Fruit fly (Drosophila melanogaster) whole organism, embryonic: ENCODE data around the gene CG32163.

Source experiments
- Asciz ChIP-seq: fragments of 200-800 bp; sonication (Bioruptor generic); optimal IDR thresholded peaks from 2 replicates; lab custom pipeline; 2017; ENCODE audit warnings: missing biosample characterization, mild to moderate bottlenecking, missing genetic modification characterization, missing genetic modification reagents
- Atf6 ChIP-seq: fragments of 200-800 bp; sonication (Bioruptor generic); IDR thresholded peaks from 2 replicates; pipeline ENCODE4 v1.3.6; 2022; ENCODE audit warnings: missing biosample characterization, missing genetic modification characterization
- CG10366 ChIP-seq: fragments of 200-800 bp; sonication (Bioruptor generic); IDR thresholded peaks from 2 replicates; pipeline ENCODE4 v1.3.6; 2022; ENCODE audit warnings: missing biosample characterization, missing genetic modification characterization
- CG10462 ChIP-seq: fragments of 200-800 bp; sonication (Bioruptor generic); optimal IDR thresholded peaks from 2 replicates; lab custom pipeline; 2016; ENCODE audit warnings: missing biosample characterization, missing genetic modification characterization
- CG10543 ChIP-seq: fragments of 200-800 bp; sonication (Bioruptor generic); optimal IDR thresholded peaks from 3 replicates; lab custom pipeline; 2017; ENCODE audit warnings: missing biosample characterization, mild to moderate bottlenecking, missing genetic modification characterization, moderate library complexity
- CG10565 ChIP-seq: fragments of 200-800 bp; sonication (Bioruptor generic); optimal IDR thresholded peaks from 3 replicates; lab custom pipeline; 2016; ENCODE audit warnings: missing biosample characterization, mild to moderate bottlenecking, missing genetic modification characterization
- CG11398 ChIP-seq: fragments of 200-800 bp; sonication (Bioruptor generic); optimal IDR thresholded peaks from 2 replicates; lab custom pipeline; 2016; ENCODE audit warnings: missing biosample characterization, missing genetic modification characterization
- CG15514 ChIP-seq: fragments of 200-800 bp; sonication (Bioruptor generic); optimal IDR thresholded peaks from 3 replicates; lab custom pipeline; 2017; ENCODE audit warnings: missing biosample characterization, missing genetic modification characterization, mild to moderate bottlenecking, moderate library complexity, missing genetic modification reagents
- CG1647 ChIP-seq: fragments of 200-800 bp; sonication (Bioruptor generic); optimal IDR thresholded peaks from 3 replicates; lab custom pipeline; 2016; ENCODE audit warnings: missing biosample characterization, missing genetic modification characterization
- CG18764 ChIP-seq: fragments of 200-800 bp; sonication (Bioruptor generic); optimal IDR thresholded peaks from 3 replicates; lab custom pipeline; 2016; ENCODE audit warnings: missing biosample characterization, missing genetic modification characterization
- CG2120 ChIP-seq: fragments of 200-800 bp; sonication (Bioruptor generic); optimal IDR thresholded peaks from 3 replicates; lab custom pipeline; 2016; ENCODE audit warnings: missing biosample characterization, missing genetic modification characterization
- CG31224 ChIP-seq: fragments of 200-800 bp; sonication (Bioruptor generic); IDR thresholded peaks from 2 replicates; pipeline ENCODE4 v1.3.6; 2022; ENCODE audit warnings: missing biosample characterization, missing genetic modification characterization
- CG5180 ChIP-seq: fragments of 200-800 bp; sonication (Bioruptor generic); optimal IDR thresholded peaks from 3 replicates; lab custom pipeline; 2017; ENCODE audit warnings: missing biosample characterization, missing genetic modification characterization, mild to moderate bottlenecking, moderate library complexity, missing genetic modification reagents
- CG6254 ChIP-seq: fragments of 200-800 bp; sonication (Bioruptor generic); optimal IDR thresholded peaks from 3 replicates; lab custom pipeline; 2017; ENCODE audit warnings: mild to moderate bottlenecking, missing biosample characterization, missing genetic modification reagents, missing genetic modification characterization
- CG6689 ChIP-seq: fragments of 200-800 bp; sonication (Bioruptor generic); IDR thresholded peaks from 2 replicates; pipeline ENCODE4 v1.3.6; 2022; ENCODE audit warnings: missing biosample characterization, missing genetic modification characterization
- CG6791 ChIP-seq: fragments of 200-800 bp; sonication (Bioruptor generic); IDR thresholded peaks from 3 replicates; pipeline ENCODE4 v1.3.6; 2022; ENCODE audit warnings: missing biosample characterization, missing genetic modification characterization; ENCODE audit not compliant: partially characterized antibody
- CG7357 ChIP-seq: fragments of 200-800 bp; sonication (Bioruptor generic); IDR thresholded peaks from 3 replicates; pipeline ENCODE4 v1.3.6; 2022; ENCODE audit warnings: missing biosample characterization, missing genetic modification characterization
- CG7963 ChIP-seq: fragments of 200-800 bp; sonication (Bioruptor generic); IDR thresholded peaks from 3 replicates; pipeline ENCODE4 v1.3.6; 2022; ENCODE audit warnings: missing biosample characterization, missing genetic modification characterization; ENCODE audit not compliant: partially characterized antibody
- CG8924 ChIP-seq: fragments of 200-800 bp; optimal IDR thresholded peaks from 3 replicates; lab custom pipeline; 2019; ENCODE audit warnings: missing biosample characterization, mild to moderate bottlenecking, missing genetic modification characterization, moderate library complexity
- CG9817 ChIP-seq: fragments of 200-800 bp; sonication (Bioruptor generic); optimal IDR thresholded peaks from 2 replicates; lab custom pipeline; 2018; ENCODE audit warnings: missing biosample characterization, mild to moderate bottlenecking, missing genetic modification characterization, moderate library complexity
- Gug ChIP-seq: fragments of 200-800 bp; sonication (Bioruptor generic); IDR thresholded peaks from 4 replicates; pipeline ENCODE4 v1.3.6; 2022; ENCODE audit warnings: missing biosample characterization, missing genetic modification characterization
- H2.0 ChIP-seq: fragments of 200-800 bp; sonication (Bioruptor generic); IDR thresholded peaks from 2 replicates; pipeline ENCODE4 v1.3.6; 2022; ENCODE audit warnings: missing biosample characterization, missing genetic modification characterization
- Hey ChIP-seq: fragments of 200-800 bp; sonication (Bioruptor generic); optimal IDR thresholded peaks from 3 replicates; lab custom pipeline; 2018; ENCODE audit warnings: missing biosample characterization, mild to moderate bottlenecking, missing genetic modification characterization
- HmgZ ChIP-seq: fragments of 200-800 bp; sonication (Bioruptor generic); optimal IDR thresholded peaks from 2 replicates; lab custom pipeline; 2018; ENCODE audit warnings: missing biosample characterization, mild to moderate bottlenecking, missing genetic modification characterization
- Hr51 ChIP-seq, 2 experiments: fragments of 200-800 bp; sonication (Bioruptor generic); optimal IDR thresholded peaks; 2 replicates in 1 of 2; 3 replicates in 1 of 2; lab custom pipeline; 2016 to 2018; ENCODE audit warnings: missing biosample characterization in 2 of 2, missing genetic modification characterization in 2 of 2, mild to moderate bottlenecking in 1 of 2, moderate library complexity in 1 of 2
- Hsf ChIP-seq: fragments of 200-800 bp; sonication (Bioruptor generic); optimal IDR thresholded peaks from 3 replicates; lab custom pipeline; 2016; ENCODE audit warnings: missing biosample characterization, missing genetic modification characterization
- Nf-YA ChIP-seq: fragments of 200-800 bp; sonication (Bioruptor generic); IDR thresholded peaks from 2 replicates; pipeline ENCODE4 v1.3.6; 2022; ENCODE audit warnings: missing biosample characterization, missing genetic modification characterization
- Rfx ChIP-seq: fragments of 200-800 bp; sonication (Bioruptor generic); IDR thresholded peaks from 2 replicates; pipeline ENCODE4 v1.3.6; 2022; ENCODE audit warnings: missing biosample characterization, missing genetic modification characterization
- Six4 ChIP-seq: fragments of 200-800 bp; sonication (Bioruptor generic); optimal IDR thresholded peaks from 2 replicates; lab custom pipeline; 2016; ENCODE audit warnings: missing biosample characterization, missing genetic modification characterization
- Ssrp ChIP-seq: fragments of 200-800 bp; sonication (Bioruptor generic); optimal IDR thresholded peaks from 2 replicates; lab custom pipeline; 2018; ENCODE audit warnings: missing biosample characterization, mild to moderate bottlenecking, missing genetic modification characterization, moderate library complexity
- ara ChIP-seq: fragments of 200-800 bp; sonication (Bioruptor generic); IDR thresholded peaks from 2 replicates; pipeline ENCODE4 v1.3.6; 2022; ENCODE audit warnings: missing biosample characterization, missing genetic modification characterization
- bbx ChIP-seq: fragments of 200-800 bp; sonication (Bioruptor generic); IDR thresholded peaks from 2 replicates; pipeline ENCODE4 v1.3.6; 2022; ENCODE audit warnings: missing biosample characterization, missing genetic modification characterization; ENCODE audit not compliant: partially characterized antibody
- dan ChIP-seq: fragments of 200-800 bp; sonication (Bioruptor generic); IDR thresholded peaks from 2 replicates; pipeline ENCODE4 v1.3.6; 2022; ENCODE audit warnings: missing biosample characterization, missing genetic modification characterization
- dm ChIP-seq: fragments of 200-800 bp; sonication (Bioruptor generic); optimal IDR thresholded peaks from 3 replicates; lab custom pipeline; 2016; ENCODE audit warnings: missing biosample characterization, missing genetic modification characterization
- dmrt11E ChIP-seq: fragments of 200-800 bp; sonication (Bioruptor generic); optimal IDR thresholded peaks from 3 replicates; lab custom pipeline; 2018; ENCODE audit warnings: missing biosample characterization, mild to moderate bottlenecking, missing genetic modification characterization, moderate library complexity
- ewg ChIP-seq: fragments of 200-800 bp; sonication (Bioruptor generic); optimal IDR thresholded peaks from 3 replicates; lab custom pipeline; 2017; ENCODE audit warnings: mild to moderate bottlenecking, missing biosample characterization, missing genetic modification reagents, missing genetic modification characterization
- fd96Cb ChIP-seq: fragments of 200-800 bp; sonication (Bioruptor generic); optimal IDR thresholded peaks from 2 replicates; lab custom pipeline; 2018; ENCODE audit warnings: missing biosample characterization, mild to moderate bottlenecking, missing genetic modification characterization, moderate library complexity
- gsb ChIP-seq: fragments of 200-800 bp; sonication (Bioruptor generic); IDR thresholded peaks from 2 replicates; pipeline ENCODE4 v1.3.6; 2022; ENCODE audit warnings: missing biosample characterization, missing genetic modification characterization
- hbn ChIP-seq: fragments of 200-800 bp; sonication (Bioruptor generic); IDR thresholded peaks from 2 replicates; pipeline ENCODE4 v1.3.6; 2022; ENCODE audit warnings: missing biosample characterization, missing genetic modification characterization; ENCODE audit not compliant: partially characterized antibody
- her ChIP-seq: fragments of 200-800 bp; sonication (Bioruptor generic); optimal IDR thresholded peaks from 2 replicates; lab custom pipeline; 2016; ENCODE audit warnings: missing biosample characterization, missing genetic modification characterization
- jigr1 ChIP-seq: fragments of 200-800 bp; sonication (Bioruptor generic); IDR thresholded peaks from 3 replicates; pipeline ENCODE4 v1.3.6; 2022; ENCODE audit warnings: missing biosample characterization, missing genetic modification characterization
- kay ChIP-seq: fragments of 200-800 bp; sonication (Bioruptor generic); optimal IDR thresholded peaks from 2 replicates; lab custom pipeline; 2016; ENCODE audit warnings: missing biosample characterization, missing genetic modification characterization
- odd ChIP-seq: fragments of 200-800 bp; sonication (Bioruptor generic); optimal IDR thresholded peaks from 2 replicates; lab custom pipeline; 2017; ENCODE audit warnings: missing biosample characterization, mild to moderate bottlenecking, missing genetic modification characterization
- salm ChIP-seq: fragments of 200-800 bp; sonication (Bioruptor generic); optimal IDR thresholded peaks from 2 replicates; lab custom pipeline; 2018; ENCODE audit warnings: missing biosample characterization, mild to moderate bottlenecking, missing genetic modification characterization
- sens-2 ChIP-seq: fragments of 200-800 bp; sonication (Bioruptor generic); IDR thresholded peaks from 2 replicates; pipeline ENCODE4 v1.3.6; 2022; ENCODE audit warnings: missing biosample characterization, missing genetic modification characterization
- stc ChIP-seq: fragments of 200-800 bp; sonication (Bioruptor generic); IDR thresholded peaks from 2 replicates; pipeline ENCODE4 v1.3.6; 2022; ENCODE audit warnings: missing biosample characterization, missing genetic modification characterization
- tio ChIP-seq: fragments of 200-800 bp; sonication (Bioruptor generic); optimal IDR thresholded peaks from 2 replicates; lab custom pipeline; 2017; ENCODE audit warnings: missing biosample characterization, missing genetic modification characterization, inconsistent platforms
- unpg ChIP-seq: fragments of 200-800 bp; sonication (Bioruptor generic); optimal IDR thresholded peaks from 3 replicates; lab custom pipeline; 2018; ENCODE audit warnings: missing biosample characterization, mild to moderate bottlenecking, missing genetic modification characterization, moderate library complexity
- zf30C ChIP-seq: fragments of 200-800 bp; sonication (Bioruptor generic); optimal IDR thresholded peaks from 3 replicates; lab custom pipeline; 2018; ENCODE audit warnings: missing biosample characterization, mild to moderate bottlenecking, missing genetic modification characterization
- zfh2 ChIP-seq: fragments of 200-800 bp; sonication (Bioruptor generic); optimal IDR thresholded peaks from 2 replicates; lab custom pipeline; 2016; ENCODE audit warnings: missing biosample characterization, missing genetic modification characterization

The CG32163 gene

dm6 chr3L:16615132-16615709 is 28.3 kb downstream of the CG32163 start, which contains the start of gene Mo25 (continued):
- TF ChIP-seq CG7357 (no peak), odd (GFP tag; lab: Kevin White, UChicago) (no peak), CG5180 (GFP tag; lab: Kevin White, UChicago) (no peak), stc (GFP tag; lab: Robert Waterston, UW) (no peak), CG10366 (GFP tag; lab: Robert Waterston, UW) (no peak), fd96Cb (no peak), Ssrp (no peak), ewg (GFP tag; lab: Kevin White, UChicago) (no peak), Nf-YA (GFP tag; lab: Robert Waterston, UW) (no peak), bbx (GFP tag; lab: Robert Waterston, UW) (peak; percentile 79), CG15514 (peak; percentile 65), CG11398 (GFP tag; lab: Kevin White, UChicago) (no peak), CG6254 (GFP tag; lab: Kevin White, UChicago) (peak; percentile 17), hbn (peak; percentile 79), her (GFP tag; lab: Kevin White, UChicago) (no peak), CG10565 (GFP tag; lab: Kevin White, UChicago) (no peak), Hsf (GFP tag; lab: Kevin White, UChicago) (no peak), Gug (GFP tag; lab: Robert Waterston, UW) (no peak; the same call in 3 of the 4 replicates), CG6689 (GFP tag; lab: Robert Waterston, UW) (no peak), CG1647 (GFP tag; lab: Kevin White, UChicago) (peak; percentile 12), H2.0 (no peak), salm (tag; lab: Kevin White, UChicago) (no peak), CG10543 (GFP tag; lab: Kevin White, UChicago) (no peak), kay (no peak), jigr1 (no peak), gsb (GFP tag; lab: Robert Waterston, UW) (no peak), sens-2 (GFP tag; lab: Robert Waterston, UW) (no peak), dan (GFP tag; lab: Robert Waterston, UW) (no peak), CG10462 (no peak), dmrt11E (peak; percentile 14), unpg (GFP tag; lab: Kevin White, UChicago) (no peak), Six4 (GFP tag; lab: Kevin White, UChicago) (no peak), Hr51 (GFP tag; optimal IDR thresholded peaks at IDR 0.05; lab: Kevin White, UChicago) (no peak), Atf6 (GFP tag; lab: Robert Waterston, UW) (no peak), CG6791 (GFP tag; lab: Robert Waterston, UW) (peak; percentile 76), ara (GFP tag; lab: Robert Waterston, UW) (no peak), tio (GFP tag; lab: Kevin White, UChicago) (no peak), zfh2 (GFP tag; lab: Kevin White, UChicago) (peak; percentile 35), HmgZ (tag; lab: Kevin White, UChicago) (peak; percentile 73), zf30C (GFP tag; lab: Kevin White, UChicago) (no peak), CG7963 (GFP tag; lab: Robert Waterston, UW) (peak; percentile 60; the same call in 1 of the 3 replicates), CG8924 (tag; lab: Kevin White, UChicago) (peak; percentile 51), CG31224 (0 out of 2 replicates have a peak, but pooled peaks have one; percentile 17), CG9817 (tag; lab: Kevin White, UChicago) (peak; percentile 23), Asciz (GFP tag; lab: Kevin White, UChicago) (peak; percentile 33), Rfx (GFP tag; lab: Robert Waterston, UW) (peak; percentile 77), CG18764 (peak; percentile 20), CG2120 (peak; percentile 67), Hey (tag; lab: Kevin White, UChicago) (no peak), dm (GFP tag; lab: Kevin White, UChicago) (no peak)
